Worm (Caenorhabditis elegans): ENCODE data around the gene oma-1.

DNA sequence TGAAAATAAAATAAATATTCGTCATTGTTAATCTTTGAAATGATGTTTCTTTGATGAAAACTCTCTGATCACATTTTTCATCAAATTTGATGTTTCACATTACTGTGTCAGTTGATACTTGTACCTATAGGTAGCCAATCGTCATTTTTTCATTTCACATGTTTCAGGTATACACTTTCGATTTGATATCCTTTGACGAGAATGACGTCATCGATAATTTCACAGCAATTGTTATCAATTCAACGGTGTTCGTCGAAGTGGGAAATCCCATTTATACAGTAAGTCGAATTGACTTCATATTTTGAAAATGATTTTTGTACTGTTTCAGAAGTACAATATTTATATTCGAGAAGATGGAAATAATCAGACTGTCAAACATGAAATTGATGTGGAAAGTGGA lies 25.4 kb downstream of the oma-1 start:
- TF ChIP-seq set-16 (GFP tag; IDR thresholded peaks at IDR 0.05) (no peak), R02D3.7 (tag; optimal IDR thresholded peaks at IDR 0.05) (no peak), fkh-10 (GFP tag; optimal IDR thresholded peaks at IDR 0.05) (no peak), nhr-102 (tag; optimal IDR thresholded peaks at IDR 0.05) (no peak), ZK546.5 (tag; optimal IDR thresholded peaks at IDR 0.05) (no peak), mxl-2 (GFP tag; conservative IDR thresholded peaks at IDR 0.05) (no peak), dmd-6 (GFP tag; IDR thresholded peaks at IDR 0.05) (no peak)
